Worm (Caenorhabditis elegans) whole organism, L4 larva: Measurements from ENCODE around the gene ipla-6.

ENCODE experiments used
- D1046.2 ChIP-seq: fragments of 200-800 bp; sonication (Bioruptor generic); IDR thresholded peaks from 2 replicates; pipeline ENCODE4 v1.3.6; 2022; ENCODE audit warnings: missing genetic modification characterization, missing compliant biosample characterization
- F26F4.8 ChIP-seq: fragments of 200-800 bp; sonication (Bioruptor generic); conservative IDR thresholded peaks from 2 replicates; pipeline ENCODE4 v1.3.6; 2022; ENCODE audit warnings: missing genetic modification characterization, missing compliant biosample characterization
- F49E8.2 ChIP-seq: sonication (generic microtip); optimal IDR thresholded peaks from 2 replicates; lab custom pipeline; 2016; ENCODE audit warnings: missing compliant biosample characterization, mild to moderate bottlenecking, missing genetic modification characterization, borderline replicate concordance
- T20F7.1 ChIP-seq: fragments of 200-800 bp; sonication (Bioruptor generic); optimal IDR thresholded peaks from 2 replicates; lab custom pipeline; 2018; ENCODE audit warnings: mild to moderate bottlenecking, missing genetic modification characterization, missing compliant biosample characterization
- Y5F2A.4 ChIP-seq: fragments of 200-800 bp; sonication (Bioruptor generic); optimal IDR thresholded peaks from 2 replicates; lab custom pipeline; 2018; ENCODE audit warnings: mild to moderate bottlenecking, missing genetic modification characterization, missing compliant biosample characterization
- Y75B8A.6 ChIP-seq: fragments of 200-800 bp; sonication (Bioruptor generic); IDR thresholded peaks from 2 replicates; pipeline ENCODE4 v1.3.6; 2022; ENCODE audit warnings: missing genetic modification reagents, missing genetic modification characterization, missing compliant biosample characterization
- aha-1 ChIP-seq: fragments of 150-350 bp; peaks from one replicate; lab custom pipeline; 2014; ENCODE audit warnings: missing biosample characterization, missing genetic modification characterization
- aly-2 ChIP-seq: sonication (generic microtip); optimal IDR thresholded peaks from 2 replicates; lab custom pipeline; 2018; ENCODE audit warnings: missing biosample characterization, missing genetic modification characterization
- arid-1 ChIP-seq: fragments of 200-800 bp; sonication (Bioruptor generic); conservative IDR thresholded peaks from 2 replicates; pipeline ENCODE4 v1.3.6; 2022; ENCODE audit warnings: missing genetic modification reagents, missing genetic modification characterization, missing compliant biosample characterization
- ces-1 ChIP-seq: fragments of 150-350 bp; sonication (generic microtip); optimal IDR thresholded peaks from 4 replicates; lab custom pipeline; 2014; ENCODE audit warnings: missing biosample characterization, missing genetic modification reagents, missing genetic modification characterization
- ctbp-1 ChIP-seq: fragments of 200-800 bp; sonication (Bioruptor generic); IDR thresholded peaks from 2 replicates; pipeline ENCODE4 v1.3.6; 2022; ENCODE audit warnings: missing genetic modification reagents, missing genetic modification characterization, missing compliant biosample characterization
- daf-19 ChIP-seq: fragments of 200-800 bp; sonication (Bioruptor generic); conservative IDR thresholded peaks from 2 replicates; pipeline ENCODE4 v1.3.6; 2022; ENCODE audit warnings: missing genetic modification characterization, missing compliant biosample characterization
- dmd-6 ChIP-seq: fragments of 200-800 bp; sonication (Bioruptor generic); IDR thresholded peaks from 2 replicates; pipeline ENCODE4 v1.3.6; 2022; ENCODE audit warnings: missing genetic modification reagents, missing genetic modification characterization, missing compliant biosample characterization
- dmd-8 ChIP-seq: fragments of 200-800 bp; sonication (Bioruptor generic); IDR thresholded peaks from 2 replicates; pipeline ENCODE4 v1.3.6; 2022; ENCODE audit warnings: missing genetic modification characterization, missing compliant biosample characterization
- dpl-1 ChIP-seq: fragments of 150-350 bp; optimal IDR thresholded peaks from 2 replicates; lab custom pipeline; 2014; ENCODE audit warnings: missing biosample characterization, missing genetic modification reagents, missing genetic modification characterization
- dve-1 ChIP-seq: sonication (generic microtip); optimal IDR thresholded peaks from 2 replicates; lab custom pipeline; 2017; ENCODE audit warnings: antibody characterized with exemption, mild to moderate bottlenecking, missing genetic modification characterization, missing compliant biosample characterization; ENCODE audit not compliant: insufficient read depth
- hlh-11 ChIP-seq: fragments of 200-800 bp; sonication (Bioruptor generic); optimal IDR thresholded peaks from 2 replicates; lab custom pipeline; 2018; ENCODE audit warnings: mild to moderate bottlenecking, missing genetic modification characterization, missing compliant biosample characterization
- hmg-1.1 ChIP-seq: fragments of 200-800 bp; sonication (Bioruptor generic); IDR thresholded peaks from 2 replicates; pipeline ENCODE4 v1.3.6; 2022; ENCODE audit warnings: missing genetic modification reagents, missing genetic modification characterization, missing compliant biosample characterization
- lin-13 ChIP-seq: fragments of 150-350 bp; optimal IDR thresholded peaks from 2 replicates; lab custom pipeline; 2014; ENCODE audit warnings: missing biosample characterization, missing genetic modification reagents, missing genetic modification characterization
- lin-29 ChIP-seq: fragments of 200-800 bp; sonication (Bioruptor generic); IDR thresholded peaks from 2 replicates; pipeline ENCODE4 v1.3.6; 2022; ENCODE audit warnings: missing genetic modification reagents, missing genetic modification characterization, missing compliant biosample characterization
- lin-39 ChIP-seq: fragments of 150-350 bp; optimal IDR thresholded peaks from 2 replicates; lab custom pipeline; 2014; ENCODE audit warnings: missing biosample characterization, missing genetic modification reagents, missing genetic modification characterization
- lsy-2 ChIP-seq, 2 experiments: fragments of 150-350 bp in 1 of 2; sonication (generic microtip) in 1 of 2; optimal IDR thresholded peaks; 2 replicates each; lab custom pipeline; 2014 to 2017; ENCODE audit warnings: missing biosample characterization in 2 of 2, missing genetic modification characterization in 2 of 2
- madf-9 ChIP-seq: fragments of 200-800 bp; sonication (Bioruptor generic); conservative IDR thresholded peaks from 2 replicates; pipeline ENCODE4 v1.3.6; 2022; ENCODE audit warnings: missing genetic modification reagents, missing genetic modification characterization, missing compliant biosample characterization
- mep-1 ChIP-seq: fragments of 150-350 bp; sonication (generic microtip); optimal IDR thresholded peaks from 3 replicates; lab custom pipeline; 2014; ENCODE audit warnings: missing biosample characterization, missing genetic modification characterization
- nhr-10 ChIP-seq: fragments of 150-350 bp; optimal IDR thresholded peaks from 2 replicates; lab custom pipeline; 2014; ENCODE audit warnings: missing biosample characterization, missing genetic modification characterization
- nhr-102 ChIP-seq: sonication (generic microtip); optimal IDR thresholded peaks from 2 replicates; lab custom pipeline; 2016; ENCODE audit warnings: mild to moderate bottlenecking, missing genetic modification characterization, moderate library complexity, missing compliant biosample characterization
- nhr-111 ChIP-seq: fragments of 200-800 bp; sonication (Bioruptor generic); optimal IDR thresholded peaks from 2 replicates; lab custom pipeline; 2018; ENCODE audit warnings: mild to moderate bottlenecking, missing genetic modification characterization, missing compliant biosample characterization
- nhr-25 ChIP-seq: sonication (generic microtip); optimal IDR thresholded peaks from 2 replicates; lab custom pipeline; 2017; ENCODE audit warnings: missing genetic modification characterization, mild to moderate bottlenecking, missing compliant biosample characterization, antibody characterized with exemption, moderate library complexity, borderline replicate concordance; ENCODE audit not compliant: insufficient read depth
- nhr-41 ChIP-seq: fragments of 200-800 bp; sonication (Bioruptor generic); IDR thresholded peaks from 2 replicates; pipeline ENCODE4 v1.3.6; 2022; ENCODE audit warnings: missing genetic modification reagents, missing genetic modification characterization, missing compliant biosample characterization
- nhr-76 ChIP-seq: fragments of 150-350 bp; optimal IDR thresholded peaks from 2 replicates; lab custom pipeline; 2014; ENCODE audit warnings: missing biosample characterization, missing genetic modification characterization
- pha-4 ChIP-seq, 2 experiments: fragments of 150-350 bp in 1 of 2; fragments of 200-800 bp in 1 of 2; sonication (Bioruptor generic) in 1 of 2; IDR thresholded peaks in 1 of 2; optimal IDR thresholded peaks in 1 of 2; 2 replicates each; pipeline versions ENCODE4 v1.3.6 to Lab custom; 2014 to 2022; ENCODE audit warnings: missing genetic modification characterization in 2 of 2, missing genetic modification reagents in 2 of 2, missing biosample characterization in 1 of 2, missing compliant biosample characterization in 1 of 2
- saeg-2 ChIP-seq: fragments of 200-800 bp; sonication (Bioruptor generic); IDR thresholded peaks from 2 replicates; pipeline ENCODE4 v1.3.6; 2022; ENCODE audit warnings: missing genetic modification reagents, missing genetic modification characterization, missing compliant biosample characterization
- sdz-12 ChIP-seq: fragments of 200-800 bp; sonication (Bioruptor generic); optimal IDR thresholded peaks from 2 replicates; lab custom pipeline; 2018; ENCODE audit warnings: mild to moderate bottlenecking, missing genetic modification characterization, missing compliant biosample characterization
- set-16 ChIP-seq: fragments of 200-800 bp; sonication (Bioruptor generic); IDR thresholded peaks from 2 replicates; pipeline ENCODE4 v1.3.6; 2022; ENCODE audit warnings: missing genetic modification reagents, missing genetic modification characterization, missing compliant biosample characterization
- skn-1 ChIP-seq: fragments of 150-350 bp; optimal IDR thresholded peaks from 2 replicates; lab custom pipeline; 2014; ENCODE audit warnings: missing biosample characterization, missing genetic modification characterization
- snpc-1.2 ChIP-seq: fragments of 200-800 bp; sonication (Bioruptor generic); IDR thresholded peaks from 2 replicates; pipeline ENCODE4 v1.3.6; 2022; ENCODE audit warnings: missing genetic modification reagents, missing genetic modification characterization, missing compliant biosample characterization
- spr-1 ChIP-seq: sonication (generic microtip); optimal IDR thresholded peaks from 2 replicates; lab custom pipeline; 2016; ENCODE audit warnings: mild to moderate bottlenecking, missing genetic modification characterization, missing compliant biosample characterization
- spr-3 ChIP-seq: fragments of 200-800 bp; sonication (Bioruptor generic); optimal IDR thresholded peaks from 2 replicates; lab custom pipeline; 2018; ENCODE audit warnings: mild to moderate bottlenecking, missing genetic modification characterization, missing compliant biosample characterization
- unc-39 ChIP-seq: sonication (generic microtip); optimal IDR thresholded peaks from 2 replicates; lab custom pipeline; 2017; ENCODE audit warnings: missing biosample characterization, missing genetic modification characterization
- unc-62 ChIP-seq, 3 experiments: fragments of 150-350 bp in 1 of 3; sonication (generic microtip); optimal IDR thresholded peaks in 2 of 3; peaks in 1 of 3; 1 replicate in 1 of 3; 2 replicates in 2 of 3; lab custom pipeline; 2014 to 2017; ENCODE audit warnings: missing biosample characterization in 3 of 3, missing genetic modification characterization in 3 of 3, missing genetic modification reagents in 3 of 3, missing genotype in 1 of 3
- zag-1 ChIP-seq: fragments of 150-350 bp; optimal IDR thresholded peaks from 2 replicates; lab custom pipeline; 2014; ENCODE audit warnings: missing biosample characterization, missing genetic modification characterization
- ztf-7 ChIP-seq: fragments of 150-350 bp; optimal IDR thresholded peaks from 2 replicates; lab custom pipeline; 2014; ENCODE audit warnings: missing biosample characterization, missing genetic modification characterization

The ipla-6 gene

DNA sequence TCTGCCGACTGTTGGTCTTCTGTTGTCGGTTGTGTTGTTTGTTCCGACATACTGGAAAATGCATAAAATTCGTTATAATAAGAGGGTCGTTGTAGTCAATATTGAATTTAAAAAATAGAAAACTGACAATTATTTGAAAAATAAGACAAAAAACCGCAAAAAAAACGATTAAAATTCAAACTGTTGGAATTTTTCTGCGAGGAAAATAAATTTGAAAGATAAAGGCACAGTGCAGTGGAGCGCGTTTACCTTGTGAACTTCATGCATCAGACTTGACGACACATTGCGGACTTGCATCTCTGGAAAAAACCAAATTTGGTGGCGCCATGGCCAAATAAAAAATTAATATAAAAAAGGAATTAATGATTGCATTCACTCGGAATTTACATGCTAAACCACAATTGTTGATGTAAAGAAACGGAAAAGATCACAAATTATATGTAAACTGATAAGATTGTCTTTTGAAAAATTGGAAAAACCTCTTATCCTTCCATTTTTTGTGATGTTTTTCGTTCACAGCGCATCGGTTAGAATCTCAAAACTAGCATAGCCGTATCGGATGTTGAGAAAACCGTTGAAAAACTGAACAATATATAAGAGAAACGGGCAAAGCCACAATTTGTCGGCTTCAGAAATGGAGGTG lies 39.1 kb downstream of the ipla-6 start, which contains the start of the genes hrpf-2 and bli-6 (continued):
- TF ChIP-seq hlh-11 (tag; lab: Kevin White, UChicago) (peak; percentile 69), dpl-1 (GFP tag; lab: Kevin White, UChicago) (peak; percentile 82), nhr-76 (tag; lab: Kevin White, UChicago) (no peak), ctbp-1 (GFP tag; lab: Robert Waterston, UW) (no peak), unc-62 (GFP tag; optimal IDR thresholded peaks at IDR 0.05 in 1 of 2; lab: Kevin White, UChicago) (no peak), unc-62 (tag; optimal IDR thresholded peaks at IDR 0.05; lab: Kevin White, UChicago) (no peak), lin-39 (tag; lab: Kevin White, UChicago) (no peak), nhr-102 (tag; lab: Kevin White, UChicago) (peak; percentile 17), nhr-25 (tag; lab: Kevin White, UChicago) (peak; percentile 24), zag-1 (tag; lab: Kevin White, UChicago) (no peak), lsy-2 (tag; optimal IDR thresholded peaks at IDR 0.05; lab: Kevin White, UChicago) (peak in 1 of 2 experiments; percentile 88), unc-39 (tag; lab: Kevin White, UChicago) (no peak), ztf-7 (tag; lab: Kevin White, UChicago) (no peak), lin-13 (GFP tag; lab: Kevin White, UChicago) (peak; percentile 32), nhr-10 (no peak), snpc-1.2 (peak; percentile 75), dve-1 (tag; lab: Kevin White, UChicago) (no peak), saeg-2 (no peak), T20F7.1 (GFP tag; lab: Kevin White, UChicago) (no peak), madf-9 (GFP tag; lab: Robert Waterston, UW) (no peak), spr-3 (GFP tag; lab: Kevin White, UChicago) (no peak), ces-1 (GFP tag; lab: Kevin White, UChicago) (no peak), F49E8.2 (tag; lab: Kevin White, UChicago) (no peak), F26F4.8 (GFP tag; lab: Robert Waterston, UW) (no peak), pha-4 (GFP tag; IDR thresholded peaks at IDR 0.05; lab: Robert Waterston, UW) (no peak), pha-4 (tag; optimal IDR thresholded peaks at IDR 0.05; lab: Kevin White, UChicago) (peak; percentile 44), arid-1 (GFP tag; lab: Robert Waterston, UW) (0 out of 2 replicates have a peak, but pooled peaks have one; percentile 13), Y5F2A.4 (GFP tag; lab: Kevin White, UChicago) (no peak), mep-1 (tag; lab: Kevin White, UChicago) (peak; percentile 62), aly-2 (tag; lab: Kevin White, UChicago) (no peak), dmd-6 (GFP tag; lab: Robert Waterston, UW) (no peak; the same call in 1 of the 2 replicates)

DNA sequence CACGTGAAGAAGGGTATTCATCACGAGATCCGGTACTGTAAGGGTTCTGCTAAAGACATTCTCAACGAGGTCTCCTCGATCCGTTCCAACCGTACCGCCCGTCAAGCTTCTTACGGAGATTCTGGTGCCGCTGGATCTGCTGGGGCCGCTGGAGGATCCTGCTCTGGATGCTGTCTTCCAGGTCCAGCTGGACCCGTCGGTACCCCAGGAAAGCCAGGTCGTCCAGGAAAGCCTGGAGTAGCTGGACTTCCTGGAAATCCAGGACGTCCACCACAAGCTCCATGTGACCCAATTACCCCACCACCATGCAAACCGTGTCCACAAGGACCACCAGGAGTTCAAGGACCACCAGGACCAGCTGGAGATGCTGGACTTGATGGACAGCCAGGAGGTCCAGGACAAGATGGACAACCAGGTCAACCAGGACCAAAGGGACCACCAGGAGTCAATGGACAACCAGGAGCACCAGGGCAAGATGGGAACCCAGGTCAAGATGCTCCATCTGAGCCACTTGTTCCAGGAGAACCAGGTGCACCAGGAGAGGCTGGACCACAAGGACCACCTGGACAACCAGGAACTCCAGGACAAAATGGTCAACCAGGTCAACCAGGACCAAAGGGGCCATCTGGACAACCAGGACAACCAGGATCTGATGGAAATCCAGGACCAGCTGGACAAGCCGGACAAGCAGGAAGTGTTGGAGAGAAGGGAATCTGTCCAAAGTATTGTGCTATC lies 40.0 kb downstream of the ipla-6 start:
- TF ChIP-seq skn-1 (tag; lab: Kevin White, UChicago) (no peak), D1046.2 (no peak), set-16 (peak; percentile 94), aha-1 (tag; lab: Kevin White, UChicago) (peak; percentile 94), nhr-111 (no peak), sdz-12 (peak; percentile 78), dmd-6 (GFP tag; lab: Robert Waterston, UW) (no peak), spr-1 (tag; lab: Kevin White, UChicago) (peak; percentile 9), dmd-8 (GFP tag; lab: Robert Waterston, UW) (0 out of 2 replicates have a peak, but pooled peaks have one; percentile 22), daf-19 (GFP tag; lab: Robert Waterston, UW) (no peak), nhr-25 (tag; lab: Kevin White, UChicago) (no peak), Y75B8A.6 (GFP tag; lab: Robert Waterston, UW) (no peak), lin-29 (GFP tag; lab: Robert Waterston, UW) (peak; percentile 25; the same call in 1 of the 2 replicates), T20F7.1 (GFP tag; lab: Kevin White, UChicago) (no peak), hmg-1.1 (GFP tag; lab: Robert Waterston, UW) (0 out of 2 replicates have a peak, but pooled peaks have one; percentile 31), nhr-41 (GFP tag; lab: Robert Waterston, UW) (no peak)
